Fruit fly (Drosophila melanogaster): ENCODE data around the gene Mat89Ba.

The Mat89Ba gene

DNA sequence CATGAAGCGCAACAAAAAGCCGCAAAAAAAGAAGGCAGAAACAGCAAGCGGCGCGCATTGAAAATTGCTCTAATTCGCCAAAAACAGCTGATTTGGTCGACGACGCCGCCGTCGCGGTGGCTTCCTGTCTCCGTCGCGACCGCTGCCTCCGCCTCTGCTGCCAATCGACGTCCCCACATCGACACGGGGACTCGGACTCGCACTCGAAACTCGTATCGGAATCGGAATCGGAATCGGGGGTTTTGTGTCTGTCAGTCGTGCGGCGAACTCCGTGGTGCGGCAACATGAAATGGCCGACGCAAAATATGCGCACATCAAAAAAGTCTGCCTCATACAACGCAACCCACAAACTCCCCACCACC is 20.3 kb downstream of the Mat89Ba start:
- TF ChIP-seq rn (GFP tag; IDR thresholded peaks at IDR 0.05) (no peak), EcR (GFP tag; optimal IDR thresholded peaks at IDR 0.05) (no peak), CG13204 (GFP tag; optimal IDR thresholded peaks at IDR 0.05) (peak; percentile 78)

DNA sequence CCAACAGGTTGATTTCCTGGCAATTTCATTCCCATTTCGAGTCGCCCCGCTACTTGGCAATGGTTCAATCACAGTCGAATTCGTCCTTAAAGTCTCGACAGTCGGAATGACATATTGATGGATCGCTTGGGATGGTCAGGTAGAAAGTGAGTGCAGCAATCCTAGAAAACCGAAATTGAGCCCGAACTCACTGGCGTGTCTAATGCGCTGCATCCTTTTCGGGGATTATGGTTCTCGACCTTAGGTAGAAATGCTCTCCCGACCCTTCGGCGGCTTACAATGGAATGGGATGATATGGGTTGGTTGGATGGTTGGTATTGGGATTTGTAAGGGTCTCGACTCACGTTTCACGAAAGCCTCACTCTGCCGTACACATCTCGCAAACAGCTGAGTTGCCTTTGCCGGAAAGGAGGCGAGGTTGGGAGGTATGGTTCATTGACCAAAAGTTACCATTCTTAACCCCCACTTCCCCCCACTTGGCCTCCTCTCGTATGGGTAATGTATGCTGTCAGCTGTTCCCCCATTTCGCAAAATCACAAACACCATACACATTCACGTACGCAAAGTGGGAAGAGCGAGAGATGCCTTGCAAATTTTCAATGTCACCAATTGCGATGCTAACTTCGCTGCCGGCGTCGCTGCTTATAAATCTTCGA is 20.8 kb downstream of the Mat89Ba start:
- TF ChIP-seq CG34367 (tag; optimal IDR thresholded peaks at IDR 0.05), result no peak
- peak; percentile 63 for TF ChIP-seq EcR (GFP tag; optimal IDR thresholded peaks at IDR 0.05)

DNA sequence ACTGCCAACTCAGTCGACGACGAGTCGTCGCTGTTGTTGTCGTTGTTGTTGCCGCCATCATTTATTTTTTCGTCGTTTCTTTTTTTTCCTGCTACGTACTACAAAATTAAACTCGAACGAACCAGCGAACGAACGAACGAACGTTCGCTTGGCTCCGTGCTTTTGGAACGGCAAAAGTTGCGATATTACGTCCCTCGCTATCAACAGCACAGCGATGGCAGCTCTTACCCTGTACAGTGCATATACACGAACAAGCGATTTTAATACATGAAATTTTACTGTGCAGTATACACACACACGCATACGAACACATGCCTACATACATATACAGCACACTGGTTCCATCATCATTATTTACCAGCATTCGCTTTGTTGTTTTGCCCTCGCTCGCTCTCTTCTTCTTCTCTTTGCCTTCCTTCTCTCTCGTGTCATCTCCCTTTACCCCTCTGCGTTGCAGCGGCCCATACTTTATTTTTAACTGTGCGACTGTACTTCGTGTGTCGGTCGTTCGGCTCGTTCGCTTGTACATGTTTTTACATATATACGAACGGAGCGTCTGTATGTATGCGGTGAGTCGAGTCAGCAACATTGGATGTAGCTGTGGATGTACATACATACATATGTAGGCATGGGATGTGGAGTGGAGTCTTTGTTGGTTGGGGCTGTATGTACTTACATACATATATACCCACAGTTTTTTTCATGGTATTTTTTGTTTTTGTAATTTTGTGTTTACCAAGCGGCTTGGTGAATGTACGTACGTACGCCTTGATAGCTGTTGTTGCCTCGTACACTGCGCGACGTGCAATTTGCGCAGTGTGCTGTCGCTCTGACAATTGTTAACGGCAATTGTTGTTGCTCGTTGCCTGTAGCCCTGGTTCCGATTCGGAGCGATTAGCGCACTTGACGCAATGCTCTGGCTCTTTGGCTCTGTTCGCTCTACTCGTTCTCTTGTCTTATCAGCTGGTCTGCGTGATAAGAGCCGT is 22.1 kb downstream of the Mat89Ba start:
- TF ChIP-seq rn (GFP tag; IDR thresholded peaks at IDR 0.05) (no peak), CG4496 (GFP tag; IDR thresholded peaks at IDR 0.05) (no peak), gl (tag; optimal IDR thresholded peaks at IDR 0.05) (peak; percentile 46), CG13204 (GFP tag; optimal IDR thresholded peaks at IDR 0.05) (peak; percentile 72), Snoo (tag; optimal IDR thresholded peaks at IDR 0.05) (peak; percentile 36), Pif1B (GFP tag; optimal IDR thresholded peaks at IDR 0.05) (peak; percentile 65), CG34367 (tag; optimal IDR thresholded peaks at IDR 0.05) (peak; percentile 46), CG15710 (tag; optimal IDR thresholded peaks at IDR 0.05) (peak; percentile 27), CG17806 (tag; optimal IDR thresholded peaks at IDR 0.05) (no peak), CG14655 (GFP tag; optimal IDR thresholded peaks at IDR 0.05) (peak; percentile 52), CG8159 (tag; optimal IDR thresholded peaks at IDR 0.05) (peak; percentile 22), CG10348 (GFP tag; IDR thresholded peaks at IDR 0.05) (no peak), Pif1A (GFP tag; optimal IDR thresholded peaks at IDR 0.05) (peak; percentile 51), EcR (GFP tag; optimal IDR thresholded peaks at IDR 0.05) (peak; percentile 94)

DNA sequence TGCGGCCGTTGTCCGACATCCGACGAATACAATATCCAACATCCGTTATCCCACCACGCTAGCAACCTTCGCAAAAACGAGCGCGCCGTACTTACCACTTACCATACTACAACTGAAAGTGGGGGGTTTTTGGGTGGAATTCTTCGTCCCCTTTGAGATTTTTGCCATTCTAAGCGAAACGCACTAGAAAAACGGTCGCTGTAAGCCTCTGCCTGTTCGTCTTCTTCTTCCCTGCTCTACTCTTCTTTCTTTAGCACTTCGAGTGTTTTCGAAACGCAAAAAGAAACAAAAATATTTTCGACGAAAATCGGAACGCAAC is 22.7 kb downstream of the Mat89Ba start:
- no peak for TF ChIP-seq CG34367 (tag; optimal IDR thresholded peaks at IDR 0.05)
- TF ChIP-seq CG32121 (GFP tag; IDR thresholded peaks at IDR 0.05), result no peak
- no peak for TF ChIP-seq CG4496 (GFP tag; IDR thresholded peaks at IDR 0.05)
- no peak for TF ChIP-seq D1 (tag; optimal IDR thresholded peaks at IDR 0.05)
- TF ChIP-seq CG9948 (tag; optimal IDR thresholded peaks at IDR 0.05), result no peak

DNA sequence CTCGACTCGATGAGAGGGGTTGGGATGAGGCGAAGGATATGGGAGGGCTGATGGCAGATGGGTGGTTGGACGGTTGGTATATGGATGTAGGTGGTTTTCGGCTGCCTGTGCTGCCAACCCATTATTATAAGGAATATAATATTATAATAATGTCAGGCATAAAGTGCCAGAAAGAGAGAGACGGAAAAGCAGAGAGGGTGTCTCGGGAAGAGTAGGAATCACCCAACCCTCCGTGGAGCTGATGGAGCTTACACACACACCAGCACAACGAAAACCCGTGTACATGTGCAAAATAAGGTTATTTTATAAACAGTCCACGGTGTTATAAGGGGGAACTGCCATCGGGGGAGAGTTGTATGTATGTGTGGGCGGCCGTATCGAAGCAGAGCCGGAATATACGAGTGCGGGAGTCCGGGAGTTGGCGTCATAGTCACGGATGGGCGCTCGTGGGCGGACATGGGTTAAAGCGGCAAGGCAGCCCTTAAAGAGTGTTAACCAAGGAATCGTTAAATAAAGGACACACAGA is 23.7 kb downstream of the Mat89Ba start:
- TF ChIP-seq CG8301 (tag; optimal IDR thresholded peaks at IDR 0.05) (no peak), rn (GFP tag; IDR thresholded peaks at IDR 0.05) (no peak), CG4496 (GFP tag; IDR thresholded peaks at IDR 0.05) (no peak), CG34367 (tag; optimal IDR thresholded peaks at IDR 0.05) (no peak), CG9948 (tag; optimal IDR thresholded peaks at IDR 0.05) (no peak), CG15710 (tag; optimal IDR thresholded peaks at IDR 0.05) (no peak), CG13204 (GFP tag; optimal IDR thresholded peaks at IDR 0.05) (no peak), fd96Ca (GFP tag; IDR thresholded peaks at IDR 0.05) (no peak), CG12605 (GFP tag; IDR thresholded peaks at IDR 0.05) (no peak), CG14655 (GFP tag; optimal IDR thresholded peaks at IDR 0.05) (no peak), CG32121 (GFP tag; IDR thresholded peaks at IDR 0.05) (no peak), CG17806 (tag; optimal IDR thresholded peaks at IDR 0.05) (no peak), D1 (tag; optimal IDR thresholded peaks at IDR 0.05) (no peak), Ets98B (GFP tag; IDR thresholded peaks at IDR 0.05) (no peak), Pif1B (GFP tag; optimal IDR thresholded peaks at IDR 0.05) (no peak), CG8159 (tag; optimal IDR thresholded peaks at IDR 0.05) (no peak), Snoo (tag; optimal IDR thresholded peaks at IDR 0.05) (no peak), Pif1A (GFP tag; optimal IDR thresholded peaks at IDR 0.05) (no peak), CG10348 (GFP tag; IDR thresholded peaks at IDR 0.05) (no peak), gl (tag; optimal IDR thresholded peaks at IDR 0.05) (no peak)

DNA sequence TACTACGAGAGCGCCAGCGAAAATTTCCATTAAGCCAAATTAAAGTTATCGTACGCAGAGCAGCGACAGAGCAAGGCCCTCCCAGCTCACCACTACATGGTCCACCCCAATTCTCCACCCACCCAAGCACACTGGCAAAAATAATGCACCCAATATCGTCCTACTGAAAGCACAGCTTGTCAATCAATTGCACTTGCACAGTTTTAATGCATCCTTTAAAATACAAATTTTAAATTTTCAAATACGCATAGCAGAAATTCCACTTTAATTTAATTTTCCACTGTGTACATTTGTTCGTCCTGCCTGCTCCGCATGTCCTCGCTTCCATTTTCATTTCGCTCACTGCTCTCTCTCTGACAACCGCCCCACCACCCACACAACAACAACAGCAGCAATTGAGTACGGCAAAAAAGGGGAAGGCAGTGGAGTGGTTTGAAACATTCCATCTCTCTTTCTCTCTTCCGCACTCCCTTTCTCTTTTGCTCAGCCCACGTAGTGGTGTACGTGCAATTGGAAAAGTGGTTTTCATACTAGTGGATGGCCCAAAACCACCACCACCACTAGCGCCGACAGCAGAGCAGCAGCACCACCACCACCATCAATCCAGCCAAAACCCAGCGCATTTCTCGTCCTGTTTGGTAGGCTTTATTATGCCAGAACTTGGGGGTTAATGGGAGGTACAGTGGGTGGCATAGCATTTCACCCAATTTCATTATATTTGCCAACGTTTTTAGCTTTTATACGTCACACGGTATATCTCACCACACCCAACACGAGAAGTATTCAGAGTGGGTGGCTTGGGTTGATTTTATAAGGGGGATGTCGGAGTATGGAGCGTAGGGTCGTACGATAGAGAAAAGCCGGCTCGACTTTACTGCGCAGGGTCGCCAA is 24.4 kb downstream of the Mat89Ba start:
- peak; percentile 61 for TF ChIP-seq CG9948 (tag; optimal IDR thresholded peaks at IDR 0.05)
- peak; percentile 75 for TF ChIP-seq Ets98B (GFP tag; IDR thresholded peaks at IDR 0.05)
- TF ChIP-seq Pif1A (GFP tag; optimal IDR thresholded peaks at IDR 0.05), result peak; percentile 86
- no peak for TF ChIP-seq D1 (tag; optimal IDR thresholded peaks at IDR 0.05)
- peak; percentile 83 for TF ChIP-seq fd96Ca (GFP tag; IDR thresholded peaks at IDR 0.05)
- TF ChIP-seq EcR (GFP tag; optimal IDR thresholded peaks at IDR 0.05), result no peak
- TF ChIP-seq CG12605 (GFP tag; IDR thresholded peaks at IDR 0.05), result 0 out of 2 replicates have a peak, but pooled peaks have one; percentile 22
- peak; percentile 8 for TF ChIP-seq Snoo (tag; optimal IDR thresholded peaks at IDR 0.05)
- peak; percentile 70 for TF ChIP-seq CG32121 (GFP tag; IDR thresholded peaks at IDR 0.05)
- 0 out of 2 replicates have a peak, but pooled peaks have one; percentile 28 for TF ChIP-seq rn (GFP tag; IDR thresholded peaks at IDR 0.05)
- TF ChIP-seq CG14655 (GFP tag; optimal IDR thresholded peaks at IDR 0.05), result peak; percentile 67
- TF ChIP-seq CG8159 (tag; optimal IDR thresholded peaks at IDR 0.05), result peak; percentile 94
- TF ChIP-seq CG10348 (GFP tag; IDR thresholded peaks at IDR 0.05), result no peak
- peak; percentile 83 for TF ChIP-seq CG17806 (tag; optimal IDR thresholded peaks at IDR 0.05)
- peak; percentile 83 for TF ChIP-seq CG4496 (GFP tag; IDR thresholded peaks at IDR 0.05)
- TF ChIP-seq CG34367 (tag; optimal IDR thresholded peaks at IDR 0.05), result peak; percentile 40
- TF ChIP-seq CG13204 (GFP tag; optimal IDR thresholded peaks at IDR 0.05), result no peak
- peak; percentile 58 for TF ChIP-seq Pif1B (GFP tag; optimal IDR thresholded peaks at IDR 0.05)
- peak; percentile 87 for TF ChIP-seq CG8301 (tag; optimal IDR thresholded peaks at IDR 0.05)
- TF ChIP-seq CG15710 (tag; optimal IDR thresholded peaks at IDR 0.05), result peak; percentile 57
- peak; percentile 73 for TF ChIP-seq gl (tag; optimal IDR thresholded peaks at IDR 0.05)

All from whole organism, pupa.